Fruit fly (Drosophila melanogaster) whole organism, embryonic: ENCODE data around the gene Shawn.

Experiments
- Ada2b ChIP-seq: fragments of 200-800 bp; sonication (Bioruptor generic); IDR thresholded peaks from 2 replicates; pipeline ENCODE4 v1.3.6; 2022; ENCODE audit warnings: missing biosample characterization, missing genetic modification characterization
- CG10147 ChIP-seq: fragments of 200-800 bp; sonication (Bioruptor generic); optimal IDR thresholded peaks from 2 replicates; lab custom pipeline; 2019; ENCODE audit warnings: missing biosample characterization, mild to moderate bottlenecking, missing genetic modification characterization, moderate library complexity
- CG1024 ChIP-seq: fragments of 200-800 bp; sonication (Bioruptor generic); IDR thresholded peaks from 2 replicates; pipeline ENCODE4 v1.3.6; 2022; ENCODE audit warnings: missing biosample characterization, missing genetic modification characterization
- CG10543 ChIP-seq: fragments of 200-800 bp; sonication (Bioruptor generic); optimal IDR thresholded peaks from 3 replicates; lab custom pipeline; 2017; ENCODE audit warnings: missing biosample characterization, mild to moderate bottlenecking, missing genetic modification characterization, moderate library complexity
- CG12744 ChIP-seq: fragments of 200-800 bp; sonication (Bioruptor generic); optimal IDR thresholded peaks from 2 replicates; lab custom pipeline; 2016; ENCODE audit warnings: missing biosample characterization, missing genetic modification characterization
- CG12769 ChIP-seq: fragments of 200-800 bp; sonication (Bioruptor generic); optimal IDR thresholded peaks from 2 replicates; lab custom pipeline; 2019; ENCODE audit warnings: missing biosample characterization, mild to moderate bottlenecking, missing genetic modification characterization, moderate library complexity
- CG13287 ChIP-seq: fragments of 200-800 bp; sonication (Bioruptor generic); IDR thresholded peaks from 2 replicates; pipeline ENCODE4 v1.3.6; 2022; ENCODE audit warnings: missing biosample characterization, missing genetic modification characterization; ENCODE audit not compliant: partially characterized antibody
- CG13424 ChIP-seq: fragments of 200-800 bp; sonication (Bioruptor generic); optimal IDR thresholded peaks from 2 replicates; lab custom pipeline; 2019; ENCODE audit warnings: missing biosample characterization, mild to moderate bottlenecking, missing genetic modification characterization, moderate library complexity
- CG14050 ChIP-seq: fragments of 200-800 bp; sonication (Bioruptor generic); IDR thresholded peaks from 3 replicates; pipeline ENCODE4 v1.3.6; 2022; ENCODE audit warnings: missing biosample characterization, missing genetic modification characterization
- CG15601 ChIP-seq: fragments of 200-800 bp; sonication (Bioruptor generic); optimal IDR thresholded peaks from 3 replicates; lab custom pipeline; 2019; ENCODE audit warnings: missing biosample characterization, mild to moderate bottlenecking, missing genetic modification characterization, moderate library complexity
- CG18262 ChIP-seq: fragments of 200-800 bp; optimal IDR thresholded peaks from 3 replicates; lab custom pipeline; 2019; ENCODE audit warnings: missing biosample characterization, mild to moderate bottlenecking, missing genetic modification characterization, moderate library complexity
- CG31441 ChIP-seq: fragments of 200-800 bp; sonication (Bioruptor generic); IDR thresholded peaks from 2 replicates; pipeline ENCODE4 v1.3.6; 2022; ENCODE audit warnings: missing biosample characterization, missing genetic modification characterization
- CG3163 ChIP-seq: fragments of 200-800 bp; sonication (Bioruptor generic); optimal IDR thresholded peaks from 3 replicates; lab custom pipeline; 2016; ENCODE audit warnings: missing biosample characterization, missing genetic modification characterization
- CG34224 ChIP-seq: fragments of 200-800 bp; sonication (Bioruptor generic); IDR thresholded peaks from 3 replicates; pipeline ENCODE4 v1.3.6; 2022; ENCODE audit warnings: missing biosample characterization, missing genetic modification characterization; ENCODE audit not compliant: partially characterized antibody
- CG34376 ChIP-seq: fragments of 200-800 bp; sonication (Bioruptor generic); optimal IDR thresholded peaks from 2 replicates; lab custom pipeline; 2018; ENCODE audit warnings: missing biosample characterization, mild to moderate bottlenecking, missing genetic modification characterization
- CG7928 ChIP-seq: fragments of 200-800 bp; sonication (Bioruptor generic); optimal IDR thresholded peaks from 2 replicates; lab custom pipeline; 2017; ENCODE audit warnings: missing biosample characterization, mild to moderate bottlenecking, missing genetic modification characterization
- CG8290 ChIP-seq, 3 experiments: fragments of 200-800 bp; sonication (Bioruptor generic); optimal IDR thresholded peaks; 2 replicates each; lab custom pipeline; 2016 to 2019; ENCODE audit warnings: missing biosample characterization in 3 of 3, missing genetic modification characterization in 3 of 3, mild to moderate bottlenecking in 2 of 3, moderate library complexity in 1 of 3
- Dad ChIP-seq: fragments of 200-800 bp; sonication (Bioruptor generic); optimal IDR thresholded peaks from 3 replicates; lab custom pipeline; 2016; ENCODE audit warnings: missing biosample characterization, missing genetic modification characterization
- Doc2 ChIP-seq: fragments of 200-800 bp; sonication (Bioruptor generic); IDR thresholded peaks from 2 replicates; pipeline ENCODE4 v1.3.6; 2022; ENCODE audit warnings: missing biosample characterization, missing genetic modification characterization
- HmgD ChIP-seq: fragments of 200-800 bp; sonication (Bioruptor generic); optimal IDR thresholded peaks from 3 replicates; lab custom pipeline; 2016; ENCODE audit warnings: missing biosample characterization, missing genetic modification characterization
- Lim3 ChIP-seq: fragments of 200-800 bp; sonication (Bioruptor generic); IDR thresholded peaks from 2 replicates; pipeline ENCODE4 v1.3.6; 2022; ENCODE audit warnings: missing biosample characterization, missing genetic modification characterization
- Med ChIP-seq: fragments of 200-800 bp; sonication (Bioruptor generic); peaks from one replicate; lab custom pipeline; 2016; ENCODE audit warnings: missing biosample characterization, missing genetic modification characterization, mild to moderate bottlenecking, inconsistent platforms, moderate library complexity
- Nf-YB ChIP-seq: fragments of 200-800 bp; sonication (Bioruptor generic); optimal IDR thresholded peaks from 3 replicates; lab custom pipeline; 2019; ENCODE audit warnings: missing biosample characterization, mild to moderate bottlenecking, missing genetic modification characterization, moderate library complexity
- Opbp ChIP-seq: fragments of 200-800 bp; sonication (Bioruptor generic); IDR thresholded peaks from 3 replicates; pipeline ENCODE4 v1.3.6; 2022; ENCODE audit warnings: missing biosample characterization, missing genetic modification characterization; ENCODE audit not compliant: partially characterized antibody
- Pdp1 ChIP-seq, 2 experiments: fragments of 200-800 bp; sonication (Bioruptor generic); optimal IDR thresholded peaks; 3 replicates each; lab custom pipeline; 2016; ENCODE audit warnings: missing biosample characterization in 2 of 2, missing genetic modification characterization in 2 of 2, mild to moderate bottlenecking in 1 of 2, moderate library complexity in 1 of 2
- Rfx ChIP-seq: fragments of 200-800 bp; sonication (Bioruptor generic); IDR thresholded peaks from 2 replicates; pipeline ENCODE4 v1.3.6; 2022; ENCODE audit warnings: missing biosample characterization, missing genetic modification characterization
- Sin3A ChIP-seq: fragments of >200 bp; optimal IDR thresholded peaks from 2 replicates; lab custom pipeline; 2018
- ab ChIP-seq: fragments of 200-800 bp; sonication (Bioruptor generic); optimal IDR thresholded peaks from 2 replicates; lab custom pipeline; 2016; ENCODE audit warnings: missing biosample characterization, missing genetic modification characterization
- ap ChIP-seq: fragments of 200-800 bp; sonication (Bioruptor generic); IDR thresholded peaks from 2 replicates; pipeline ENCODE4 v1.3.6; 2022; ENCODE audit warnings: missing biosample characterization, missing genetic modification characterization
- ara ChIP-seq: fragments of 200-800 bp; sonication (Bioruptor generic); IDR thresholded peaks from 2 replicates; pipeline ENCODE4 v1.3.6; 2022; ENCODE audit warnings: missing biosample characterization, missing genetic modification characterization
- bab2 ChIP-seq: fragments of 200-800 bp; sonication (Bioruptor generic); optimal IDR thresholded peaks from 2 replicates; lab custom pipeline; 2016; ENCODE audit warnings: missing biosample characterization, missing genetic modification characterization
- chinmo ChIP-seq: fragments of 200-800 bp; sonication (Bioruptor generic); IDR thresholded peaks from 4 replicates; pipeline ENCODE4 v1.3.6; 2022; ENCODE audit warnings: missing biosample characterization, missing genetic modification characterization; ENCODE audit not compliant: partially characterized antibody
- cwo ChIP-seq: fragments of 200-800 bp; sonication (Bioruptor generic); optimal IDR thresholded peaks from 3 replicates; lab custom pipeline; 2017; ENCODE audit warnings: missing biosample characterization, missing genetic modification characterization, mild to moderate bottlenecking, moderate library complexity, missing genetic modification reagents
- dm ChIP-seq: fragments of 200-800 bp; sonication (Bioruptor generic); optimal IDR thresholded peaks from 3 replicates; lab custom pipeline; 2016; ENCODE audit warnings: missing biosample characterization, missing genetic modification characterization
- esg ChIP-seq: fragments of 200-800 bp; sonication (Bioruptor generic); conservative IDR thresholded peaks from 2 replicates; pipeline ENCODE4 v1.3.6; 2022; ENCODE audit warnings: missing biosample characterization, missing genetic modification characterization
- fd102C ChIP-seq: fragments of 200-800 bp; sonication (Bioruptor generic); optimal IDR thresholded peaks from 2 replicates; lab custom pipeline; 2018; ENCODE audit warnings: missing biosample characterization, mild to moderate bottlenecking, missing genetic modification characterization, moderate library complexity
- gsb-n ChIP-seq: fragments of 200-800 bp; sonication (Bioruptor generic); optimal IDR thresholded peaks from 3 replicates; lab custom pipeline; 2018; ENCODE audit warnings: missing biosample characterization, mild to moderate bottlenecking, missing genetic modification characterization
- jigr1 ChIP-seq: fragments of 200-800 bp; sonication (Bioruptor generic); IDR thresholded peaks from 3 replicates; pipeline ENCODE4 v1.3.6; 2022; ENCODE audit warnings: missing biosample characterization, missing genetic modification characterization
- lola ChIP-seq, 3 experiments: fragments of >200 bp in 2 of 3; fragments of 200-800 bp in 1 of 3; sonication (Bioruptor generic) in 1 of 3; optimal IDR thresholded peaks; 2 replicates each; lab custom pipeline; 2017 to 2019; ENCODE audit warnings: missing biosample characterization in 3 of 3, missing genetic modification characterization in 3 of 3, mild to moderate bottlenecking in 1 of 3, moderate library complexity in 1 of 3
- sd ChIP-seq: fragments of 200-800 bp; sonication (Bioruptor generic); optimal IDR thresholded peaks from 3 replicates; lab custom pipeline; 2018; ENCODE audit warnings: missing biosample characterization, mild to moderate bottlenecking, missing genetic modification characterization, moderate library complexity
- shn ChIP-seq: fragments of 200-800 bp; sonication (Bioruptor generic); optimal IDR thresholded peaks from 3 replicates; lab custom pipeline; 2016; ENCODE audit warnings: missing biosample characterization, missing genetic modification characterization
- sisA ChIP-seq: fragments of 200-800 bp; sonication (Bioruptor generic); IDR thresholded peaks from 2 replicates; pipeline ENCODE4 v1.3.6; 2022; ENCODE audit warnings: missing biosample characterization, missing genetic modification characterization
- slbo ChIP-seq: fragments of 200-800 bp; sonication (Bioruptor generic); IDR thresholded peaks from 2 replicates; pipeline ENCODE4 v1.3.6; 2022; ENCODE audit warnings: missing biosample characterization, missing genetic modification characterization
- sob ChIP-seq: fragments of 200-800 bp; sonication (Bioruptor generic); IDR thresholded peaks from 2 replicates; pipeline ENCODE4 v1.3.6; 2022; ENCODE audit warnings: missing biosample characterization, missing genetic modification characterization
- sr ChIP-seq: fragments of 200-800 bp; sonication (Bioruptor generic); IDR thresholded peaks from 3 replicates; pipeline ENCODE4 v1.3.6; 2022; ENCODE audit warnings: missing biosample characterization, missing genetic modification characterization
- unpg ChIP-seq: fragments of 200-800 bp; sonication (Bioruptor generic); optimal IDR thresholded peaks from 3 replicates; lab custom pipeline; 2018; ENCODE audit warnings: missing biosample characterization, mild to moderate bottlenecking, missing genetic modification characterization, moderate library complexity
- wek ChIP-seq: fragments of 200-800 bp; sonication (Bioruptor generic); optimal IDR thresholded peaks from 3 replicates; lab custom pipeline; 2018; ENCODE audit warnings: missing biosample characterization, mild to moderate bottlenecking, missing genetic modification characterization, moderate library complexity
- zfh2 ChIP-seq: fragments of 200-800 bp; sonication (Bioruptor generic); optimal IDR thresholded peaks from 2 replicates; lab custom pipeline; 2016; ENCODE audit warnings: missing biosample characterization, missing genetic modification characterization

Shawn gene

DNA sequence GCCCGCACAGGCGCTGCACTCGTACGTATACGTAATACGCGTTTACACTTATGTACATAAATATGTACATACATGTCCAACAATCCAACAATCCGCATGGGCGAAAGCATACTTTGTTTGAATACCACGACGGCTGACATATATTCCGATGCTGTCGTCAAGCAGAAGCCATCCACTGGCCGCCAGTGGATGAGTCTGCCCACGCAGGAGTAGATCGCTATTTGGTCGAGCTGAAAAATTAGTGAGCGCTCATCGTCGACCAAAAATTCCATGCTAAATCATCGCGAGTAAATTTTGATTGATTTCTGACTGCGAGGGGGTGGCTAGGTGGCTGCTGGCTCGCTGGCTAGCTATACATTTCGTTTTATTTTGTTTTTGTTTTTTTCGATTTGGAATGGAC, 8.8 kb upstream of the Shawn start:
- no peak for TF ChIP-seq CG34376
- TF ChIP-seq CG12744 (GFP tag; lab: Kevin White, UChicago): no peak
- TF ChIP-seq Rfx (GFP tag; lab: Robert Waterston, UW): peak; percentile 41; the same call in 1 of the 2 replicates
- TF ChIP-seq Opbp (GFP tag; lab: Robert Waterston, UW): 0 out of 3 replicates have a peak, but pooled peaks have one; percentile 25
- 0 out of 2 replicates have a peak, but pooled peaks have one; percentile 5 for TF ChIP-seq CG13287
- TF ChIP-seq CG12769 (tag; lab: Kevin White, UChicago): peak; percentile 38
- peak in 1 of 2 experiments; percentile 39 for TF ChIP-seq Pdp1 (GFP tag; optimal IDR thresholded peaks at IDR 0.05; lab: Kevin White, UChicago)
- peak; percentile 69 for TF ChIP-seq CG10543 (GFP tag; lab: Kevin White, UChicago)
- peak; percentile 89 for TF ChIP-seq sd (tag; lab: Kevin White, UChicago)
- TF ChIP-seq cwo: no peak
- TF ChIP-seq Med (GFP tag; lab: Kevin White, UChicago): peak; percentile 40
- TF ChIP-seq unpg (GFP tag; lab: Kevin White, UChicago): no peak
- 0 out of 4 replicates have a peak, but pooled peaks have one; percentile 64 for TF ChIP-seq chinmo (GFP tag; lab: Robert Waterston, UW)
- TF ChIP-seq sr (GFP tag; lab: Robert Waterston, UW): peak; percentile 87
- TF ChIP-seq CG34224 (GFP tag; lab: Robert Waterston, UW): peak; percentile 21; the same call in 1 of the 3 replicates

DNA sequence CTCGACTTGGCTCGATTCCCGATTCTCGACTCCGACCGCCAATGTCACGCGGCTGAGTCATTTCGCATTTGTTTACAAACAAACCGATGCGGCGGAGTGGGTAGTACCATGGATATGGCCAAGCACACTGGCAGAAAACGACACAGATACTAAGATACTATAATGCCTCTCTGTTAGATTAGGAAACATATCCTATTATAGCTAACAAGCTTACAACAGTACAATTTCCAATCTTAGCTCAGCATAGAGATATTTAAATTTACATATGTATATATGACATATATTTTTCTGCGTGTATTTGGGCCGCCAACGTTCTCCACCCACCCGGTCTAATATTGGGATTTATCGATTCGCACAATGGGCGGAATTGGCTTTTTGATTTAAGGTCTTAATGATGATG, 7.4 kb upstream of the Shawn start:
- TF ChIP-seq ab (GFP tag; lab: Kevin White, UChicago) (no peak), zfh2 (GFP tag; lab: Kevin White, UChicago) (peak; percentile 44), CG13424 (tag; lab: Kevin White, UChicago) (peak; percentile 75), Doc2 (no peak), Nf-YB (peak; percentile 36), bab2 (GFP tag; lab: Kevin White, UChicago) (peak; percentile 43), Sin3A (lab: Kevin White, UChicago) (no peak), Lim3 (peak; percentile 45; the same call in 1 of the 2 replicates), wek (no peak), CG31441 (peak; percentile 78), CG18262 (peak; percentile 65), gsb-n (tag; lab: Kevin White, UChicago) (peak; percentile 28), CG34224 (GFP tag; lab: Robert Waterston, UW) (no peak), CG14050 (peak; percentile 72), lola (GFP tag; optimal IDR thresholded peaks at IDR 0.05; lab: Kevin White, UChicago) (peak in 1 of 3 experiments; percentile 20), fd102C (GFP tag; lab: Kevin White, UChicago) (no peak), ap (GFP tag; lab: Robert Waterston, UW) (peak; percentile 58), esg (GFP tag; lab: Robert Waterston, UW) (peak; percentile 74), jigr1 (GFP tag; lab: Robert Waterston, UW) (peak; percentile 59; the same call in 1 of the 3 replicates), slbo (GFP tag; lab: Robert Waterston, UW) (peak; percentile 87), CG15601 (peak; percentile 64), CG1024 (peak; percentile 46; the same call in 1 of the 2 replicates), sob (GFP tag; lab: Robert Waterston, UW) (peak; percentile 84), HmgD (GFP tag; lab: Kevin White, UChicago) (no peak), shn (GFP tag; lab: Kevin White, UChicago) (no peak), Dad (GFP tag; lab: Kevin White, UChicago) (peak; percentile 31), Ada2b (GFP tag; lab: Robert Waterston, UW) (peak; percentile 91), CG7928 (GFP tag; lab: Kevin White, UChicago) (peak; percentile 16), sisA (GFP tag; lab: Robert Waterston, UW) (peak; percentile 81), CG10147 (GFP tag; lab: Kevin White, UChicago) (peak; percentile 60), CG12744 (GFP tag; lab: Kevin White, UChicago) (peak; percentile 42), dm (GFP tag; lab: Kevin White, UChicago) (no peak), CG3163 (GFP tag; lab: Kevin White, UChicago) (no peak), CG8290 (GFP tag; optimal IDR thresholded peaks at IDR 0.05; lab: Kevin White, UChicago) (peak; percentile 25), CG8290 (tag; optimal IDR thresholded peaks at IDR 0.05; lab: Kevin White, UChicago) (peak in 1 of 2 experiments; percentile 84), ara (GFP tag; lab: Robert Waterston, UW) (peak; percentile 20; the same call in 1 of the 2 replicates)
